Worm (Caenorhabditis elegans) whole organism, young adult: ENCODE data around the gene F10E7.1.

ENCODE experiments used
- B0019.2 ChIP-seq: fragments of 200-800 bp; sonication (Bioruptor generic); conservative IDR thresholded peaks from 2 replicates; pipeline ENCODE4 v1.3.6; 2022; ENCODE audit warnings: missing genetic modification reagents, missing genetic modification characterization, missing compliant biosample characterization
- B0035.1 ChIP-seq: sonication (generic microtip); optimal IDR thresholded peaks from 2 replicates; lab custom pipeline; 2016; ENCODE audit warnings: missing genetic modification characterization, mild to moderate bottlenecking, missing compliant biosample characterization, missing genotype, missing genetic modification reagents
- B0336.3 ChIP-seq: fragments of 200-800 bp; sonication (Bioruptor generic); IDR thresholded peaks from 2 replicates; pipeline ENCODE4 v1.3.6; 2022; ENCODE audit warnings: missing genetic modification characterization, missing compliant biosample characterization
- C06A6.2 ChIP-seq: fragments of 200-800 bp; sonication (Bioruptor generic); conservative IDR thresholded peaks from 2 replicates; pipeline ENCODE4 v1.3.6; 2022; ENCODE audit warnings: missing genetic modification characterization, missing compliant biosample characterization
- F10E7.11 ChIP-seq: sonication (generic microtip); optimal IDR thresholded peaks from 2 replicates; lab custom pipeline; 2017; ENCODE audit warnings: mild to moderate bottlenecking, missing genetic modification characterization, moderate library complexity, missing compliant biosample characterization
- F23B12.7 ChIP-seq: sonication (generic microtip); optimal IDR thresholded peaks from 2 replicates; lab custom pipeline; 2017; ENCODE audit warnings: missing genetic modification characterization, mild to moderate bottlenecking, missing compliant biosample characterization, antibody characterized with exemption, moderate library complexity; ENCODE audit not compliant: insufficient read depth
- F49E8.2 ChIP-seq: sonication (generic microtip); optimal IDR thresholded peaks from 3 replicates; lab custom pipeline; 2017; ENCODE audit warnings: missing genetic modification characterization, mild to moderate bottlenecking, missing compliant biosample characterization, antibody characterized with exemption, moderate library complexity; ENCODE audit not compliant: insufficient read depth
- T26A5.8 ChIP-seq: sonication (generic microtip); optimal IDR thresholded peaks from 2 replicates; lab custom pipeline; 2016; ENCODE audit warnings: missing genetic modification characterization, missing compliant biosample characterization
- Y53F4B.3 ChIP-seq: fragments of 200-800 bp; sonication (Bioruptor generic); IDR thresholded peaks from 2 replicates; pipeline ENCODE4 v1.3.6; 2022; ENCODE audit warnings: missing genetic modification reagents, missing genetic modification characterization, missing compliant biosample characterization
- Y79H2A.3 ChIP-seq: fragments of 200-800 bp; sonication (Bioruptor generic); conservative IDR thresholded peaks from 2 replicates; pipeline ENCODE4 v1.3.6; 2022; ENCODE audit warnings: missing genetic modification reagents, missing genetic modification characterization, missing compliant biosample characterization
- athp-1 ChIP-seq: sonication (generic microtip); optimal IDR thresholded peaks from 2 replicates; lab custom pipeline; 2017; ENCODE audit warnings: mild to moderate bottlenecking, missing genetic modification characterization, missing compliant biosample characterization
- ccch-3 ChIP-seq: fragments of 200-800 bp; sonication (Bioruptor generic); optimal IDR thresholded peaks from 2 replicates; lab custom pipeline; 2018; ENCODE audit warnings: mild to moderate bottlenecking, missing genetic modification characterization, missing compliant biosample characterization
- ceh-100 ChIP-seq: fragments of 200-800 bp; sonication (Bioruptor generic); IDR thresholded peaks from 2 replicates; pipeline ENCODE4 v1.3.6; 2022; ENCODE audit warnings: missing genetic modification reagents, missing genetic modification characterization, missing compliant biosample characterization
- ceh-27 ChIP-seq: fragments of 200-800 bp; sonication (Bioruptor generic); optimal IDR thresholded peaks from 2 replicates; lab custom pipeline; 2018; ENCODE audit warnings: mild to moderate bottlenecking, missing genetic modification characterization, moderate library complexity, missing compliant biosample characterization
- ceh-40 ChIP-seq: fragments of 200-800 bp; sonication (Bioruptor generic); IDR thresholded peaks from 2 replicates; pipeline ENCODE4 v1.3.6; 2022; ENCODE audit warnings: missing genetic modification characterization, missing compliant biosample characterization
- ceh-79 ChIP-seq: sonication (generic microtip); optimal IDR thresholded peaks from 2 replicates; lab custom pipeline; 2017; ENCODE audit warnings: mild to moderate bottlenecking, missing genetic modification characterization, missing compliant biosample characterization
- ceh-91 ChIP-seq: fragments of 200-800 bp; sonication (Bioruptor generic); IDR thresholded peaks from 2 replicates; pipeline ENCODE4 v1.3.6; 2022; ENCODE audit warnings: missing genetic modification reagents, missing genetic modification characterization, missing compliant biosample characterization
- dpl-1 ChIP-seq: fragments of 150-350 bp; optimal IDR thresholded peaks from 2 replicates; lab custom pipeline; 2014; ENCODE audit warnings: missing biosample characterization, missing genetic modification reagents, missing genetic modification characterization
- egl-44 ChIP-seq: fragments of 200-800 bp; sonication (Bioruptor generic); IDR thresholded peaks from 2 replicates; pipeline ENCODE4 v1.3.6; 2022; ENCODE audit warnings: missing genetic modification reagents, missing genetic modification characterization, missing compliant biosample characterization
- ekl-4 ChIP-seq: fragments of 200-800 bp; sonication (Bioruptor generic); IDR thresholded peaks from 2 replicates; pipeline ENCODE4 v1.3.6; 2022; ENCODE audit warnings: missing genetic modification reagents, missing genetic modification characterization, missing compliant biosample characterization
- lir-1 ChIP-seq: fragments of 200-800 bp; sonication (Bioruptor generic); conservative IDR thresholded peaks from 2 replicates; pipeline ENCODE4 v1.3.6; 2022; ENCODE audit warnings: missing genetic modification reagents, missing genetic modification characterization, missing compliant biosample characterization
- mes-4 ChIP-seq: sonication (generic microtip); optimal IDR thresholded peaks from 2 replicates; lab custom pipeline; 2016; ENCODE audit warnings: missing genotype, missing genetic modification characterization, missing compliant biosample characterization
- nhr-27 ChIP-seq: fragments of 200-800 bp; sonication (Bioruptor generic); optimal IDR thresholded peaks from 2 replicates; lab custom pipeline; 2018; ENCODE audit warnings: mild to moderate bottlenecking, missing genetic modification characterization, moderate library complexity, missing compliant biosample characterization
- repo-1 ChIP-seq: sonication (generic microtip); optimal IDR thresholded peaks from 2 replicates; lab custom pipeline; 2017; ENCODE audit warnings: mild to moderate bottlenecking, missing genetic modification characterization, missing compliant biosample characterization
- rpc-1 ChIP-seq, 2 experiments: fragments of 150-350 bp in 1 of 2; sonication (generic microtip) in 1 of 2; optimal IDR thresholded peaks; 2 replicates each; lab custom pipeline; 2014 to 2018; ENCODE audit warnings: missing biosample characterization in 1 of 2, missing genetic modification characterization in 1 of 2, missing genetic modification reagents in 1 of 2, missing genotype in 1 of 2
- sdz-38 ChIP-seq: sonication (generic microtip); optimal IDR thresholded peaks from 2 replicates; lab custom pipeline; 2016; ENCODE audit warnings: missing genotype, missing genetic modification characterization, missing compliant biosample characterization
- sea-2 ChIP-seq: fragments of 200-800 bp; sonication (Bioruptor generic); IDR thresholded peaks from 2 replicates; pipeline ENCODE4 v1.3.6; 2022; ENCODE audit warnings: missing genetic modification characterization, missing compliant biosample characterization
- snpc-1.1 ChIP-seq: sonication (generic microtip); optimal IDR thresholded peaks from 2 replicates; lab custom pipeline; 2017; ENCODE audit warnings: missing genetic modification characterization, mild to moderate bottlenecking, missing compliant biosample characterization, antibody characterized with exemption, moderate library complexity, missing genotype, missing genetic modification reagents; ENCODE audit not compliant: insufficient read depth
- snpc-1.3 ChIP-seq: sonication (generic microtip); optimal IDR thresholded peaks from 2 replicates; lab custom pipeline; 2017; ENCODE audit warnings: missing genetic modification characterization, mild to moderate bottlenecking, missing compliant biosample characterization, antibody characterized with exemption, moderate library complexity, missing genotype, missing genetic modification reagents; ENCODE audit not compliant: insufficient read depth
- snpc-3.4 ChIP-seq: sonication (generic microtip); optimal IDR thresholded peaks from 2 replicates; lab custom pipeline; 2017; ENCODE audit warnings: missing genetic modification characterization, mild to moderate bottlenecking, missing compliant biosample characterization, antibody characterized with exemption, moderate library complexity, missing genotype, missing genetic modification reagents
- somi-1 ChIP-seq: fragments of 200-800 bp; sonication (Bioruptor generic); optimal IDR thresholded peaks from 2 replicates; lab custom pipeline; 2018; ENCODE audit warnings: mild to moderate bottlenecking, missing genetic modification characterization, missing compliant biosample characterization
- tbx-9 ChIP-seq: sonication (generic microtip); optimal IDR thresholded peaks from 2 replicates; lab custom pipeline; 2016; ENCODE audit warnings: borderline replicate concordance, missing genetic modification characterization, inconsistent platforms, missing compliant biosample characterization
- ztf-18 ChIP-seq: sonication (generic microtip); optimal IDR thresholded peaks from 2 replicates; lab custom pipeline; 2016; ENCODE audit warnings: missing genotype, mild to moderate bottlenecking, missing genetic modification characterization, missing compliant biosample characterization
- ztf-22 ChIP-seq: fragments of 200-800 bp; sonication (Bioruptor generic); optimal IDR thresholded peaks from 2 replicates; lab custom pipeline; 2018; ENCODE audit warnings: mild to moderate bottlenecking, missing genetic modification characterization, moderate library complexity, missing compliant biosample characterization
- ztf-25 ChIP-seq: fragments of 200-800 bp; sonication (Bioruptor generic); IDR thresholded peaks from 2 replicates; pipeline ENCODE4 v1.3.6; 2022; ENCODE audit warnings: missing genetic modification reagents, missing genetic modification characterization, missing compliant biosample characterization

The F10E7.1 gene

ce11 chrII:7111657-7112049 lies 14.9 kb upstream of the F10E7.1 start, which contains the start of gene F10E7.5 (continued):
- TF ChIP-seq F23B12.7 (peak; percentile 23), snpc-3.4 (tag; lab: Kevin White, UChicago) (no peak), ceh-40 (GFP tag; lab: Robert Waterston, UW) (no peak), repo-1 (tag; lab: Kevin White, UChicago) (no peak), tbx-9 (no peak)

DNA sequence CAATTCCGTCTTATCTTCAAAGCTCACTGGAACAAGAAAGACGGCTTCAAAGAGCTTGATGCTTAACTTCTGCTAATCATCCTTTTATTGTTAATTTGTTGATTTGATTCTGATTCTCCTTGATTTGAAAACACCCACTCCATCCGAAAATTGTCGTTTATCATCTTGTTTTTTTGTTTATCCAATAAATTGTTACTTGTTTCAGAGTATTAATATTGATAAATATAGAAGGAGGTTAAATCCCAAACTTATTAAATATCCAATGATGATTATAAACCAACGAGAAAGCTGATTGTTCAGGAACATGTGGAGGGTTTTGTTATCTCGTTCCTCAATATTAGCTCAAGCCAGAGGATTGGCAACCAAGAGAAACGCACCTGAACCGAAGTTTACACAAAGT lies 13.8 kb upstream of the F10E7.1 start, which contains the start of gene F10E7.6:
F10E7.6 (plus strand) TSS at position 301 of the 400 bp plus-strand sequence.
- no peak for TF ChIP-seq B0019.2 (GFP tag; lab: Robert Waterston, UW)
- no peak for TF ChIP-seq lir-1 (GFP tag; lab: Robert Waterston, UW)
- TF ChIP-seq B0035.1, result no peak
- no peak for TF ChIP-seq sdz-38 (tag; lab: Kevin White, UChicago)
- TF ChIP-seq egl-44 (GFP tag; lab: Robert Waterston, UW), result no peak
- no peak for TF ChIP-seq ceh-79 (tag; lab: Kevin White, UChicago)
- no peak for TF ChIP-seq nhr-27 (tag; lab: Kevin White, UChicago)
- no peak for TF ChIP-seq ztf-25 (GFP tag; lab: Robert Waterston, UW)
- TF ChIP-seq F49E8.2, result no peak
- TF ChIP-seq rpc-1 (optimal IDR thresholded peaks at IDR 0.05; lab: Kevin White, UChicago), result no peak
- TF ChIP-seq rpc-1 (tag; optimal IDR thresholded peaks at IDR 0.05; lab: Kevin White, UChicago), result no peak
- no peak for TF ChIP-seq C06A6.2 (GFP tag; lab: Robert Waterston, UW)
- TF ChIP-seq ceh-100, result no peak
- TF ChIP-seq ztf-18 (tag; lab: Kevin White, UChicago), result no peak
- TF ChIP-seq B0336.3, result no peak
- TF ChIP-seq ceh-91, result no peak
- TF ChIP-seq tbx-9, result no peak
- no peak for TF ChIP-seq T26A5.8 (tag; lab: Kevin White, UChicago)
- TF ChIP-seq Y79H2A.3 (GFP tag; lab: Robert Waterston, UW), result no peak

ce11 chrII:7115638-7116037 lies 10.9 kb upstream of the F10E7.1 start, which contains the start of gene cutl-5:
cutl-5 (minus strand) TSS chrII:7115906.
- TF ChIP-seq snpc-1.1 (tag; lab: Kevin White, UChicago) (no peak), dpl-1 (GFP tag; lab: Kevin White, UChicago) (no peak), ztf-22 (GFP tag; lab: Kevin White, UChicago) (no peak)
- TF ChIP-seq, all 124 proteins: peak for 0

DNA sequence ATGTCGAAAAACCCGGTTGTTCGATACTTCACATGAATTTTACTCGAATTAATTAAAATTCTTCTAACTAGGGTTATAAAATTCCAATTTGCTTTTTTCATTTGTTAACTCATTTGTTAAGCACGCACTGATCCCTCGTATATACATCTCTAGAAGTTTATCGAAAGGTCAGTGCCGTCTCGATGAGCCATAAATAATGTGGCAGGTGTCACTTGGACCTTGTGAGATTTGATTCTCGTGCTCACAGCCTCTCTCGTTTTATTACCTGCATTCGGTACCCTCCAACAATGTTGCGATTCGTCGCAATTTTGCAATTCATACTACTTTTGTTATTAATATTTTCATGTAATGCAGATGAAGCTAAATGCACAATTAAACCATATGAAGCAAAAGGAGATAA lies 10.2 kb upstream of the F10E7.1 start, which contains the start of gene spon-1:
spon-1 (plus strand) TSS at position 208 of the 400 bp plus-strand sequence.
- TF ChIP-seq F49E8.2 (no peak), C06A6.2 (GFP tag; lab: Robert Waterston, UW) (no peak), lir-1 (GFP tag; lab: Robert Waterston, UW) (no peak), sdz-38 (tag; lab: Kevin White, UChicago) (no peak), ztf-25 (GFP tag; lab: Robert Waterston, UW) (no peak), B0019.2 (GFP tag; lab: Robert Waterston, UW) (no peak), ccch-3 (no peak), Y53F4B.3 (GFP tag; lab: Robert Waterston, UW) (no peak), F10E7.11 (tag; lab: Kevin White, UChicago) (no peak), rpc-1 (optimal IDR thresholded peaks at IDR 0.05; lab: Kevin White, UChicago) (no peak), rpc-1 (tag; optimal IDR thresholded peaks at IDR 0.05; lab: Kevin White, UChicago) (no peak)

DNA sequence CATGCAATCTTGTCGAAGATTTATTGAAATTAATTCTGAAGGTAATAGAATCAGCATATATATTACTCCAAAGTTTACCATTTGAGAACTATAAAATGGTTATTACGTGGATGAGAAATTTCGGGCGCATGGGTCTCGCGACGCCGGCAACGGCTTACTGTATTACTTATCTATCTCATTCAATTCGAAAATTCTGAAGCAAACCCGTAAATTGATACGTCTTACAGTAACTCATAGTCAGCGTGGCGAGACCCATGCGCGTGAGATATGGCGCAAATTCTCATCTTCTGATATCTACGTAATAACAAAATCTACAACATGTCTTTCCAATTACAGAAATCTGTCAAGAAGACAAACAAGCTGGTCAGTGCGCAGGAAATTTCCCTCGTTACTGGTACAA lies 7.0 kb upstream of the F10E7.1 start:
- TF ChIP-seq ekl-4 (GFP tag; lab: Robert Waterston, UW) (no peak), snpc-1.3 (tag; lab: Kevin White, UChicago) (no peak), ztf-22 (GFP tag; lab: Kevin White, UChicago) (no peak), ceh-27 (no peak), athp-1 (no peak), mes-4 (tag; lab: Kevin White, UChicago) (no peak), somi-1 (no peak), B0019.2 (GFP tag; lab: Robert Waterston, UW) (no peak), egl-44 (GFP tag; lab: Robert Waterston, UW) (no peak), sea-2 (GFP tag; lab: Robert Waterston, UW) (no peak)
